Worm (Caenorhabditis elegans): ENCODE results near the gene cox-14.

DNA sequence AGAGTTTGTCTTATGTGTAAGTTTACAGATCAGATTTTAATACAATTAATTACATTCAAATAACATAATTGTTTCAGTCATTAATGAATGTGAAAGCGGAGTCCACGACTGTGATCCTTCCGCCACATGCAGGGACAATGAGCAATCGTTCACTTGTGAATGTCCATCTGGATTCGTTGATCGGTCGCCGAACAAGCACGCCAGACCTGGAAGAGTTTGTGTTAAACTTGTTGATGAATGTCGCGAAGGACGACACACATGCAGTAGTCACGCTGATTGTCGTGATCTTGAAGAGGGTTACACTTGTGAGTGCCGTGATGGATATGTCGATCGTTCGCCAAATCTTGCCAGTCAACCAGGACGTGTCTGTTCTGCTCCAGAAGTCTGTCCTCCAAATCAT lies 40.2 kb upstream of the cox-14 start:
- TF ChIP-seq elt-3 (tag; optimal IDR thresholded peaks at IDR 0.05) (no peak), zag-1 (tag; optimal IDR thresholded peaks at IDR 0.05) (no peak), skn-1 (tag; optimal IDR thresholded peaks at IDR 0.05) (no peak)
